Fruit fly (Drosophila melanogaster): ENCODE measurements around the gene corto.

Gene corto

dm6 chr3R:5087833-5088262 lies 976 bp upstream of the corto start:
- TF ChIP-seq noc (tag; optimal IDR thresholded peaks at IDR 0.05): no peak

- TF ChIP-seq noc (tag; optimal IDR thresholded peaks at IDR 0.05): no peak
These were observed 426 bp downstream of the corto start for dm6 chr3R:5086471-5086821.

- no peak for TF ChIP-seq noc (tag; optimal IDR thresholded peaks at IDR 0.05)
These were observed 1.5 kb downstream of the corto start for dm6 chr3R:5085381-5085780.

- TF ChIP-seq noc (tag; optimal IDR thresholded peaks at IDR 0.05): no peak
These were observed 2.5 kb downstream of the corto start for dm6 chr3R:5084413-5084812.

- no peak for TF ChIP-seq noc (tag; optimal IDR thresholded peaks at IDR 0.05)
These were observed 3.8 kb downstream of the corto start for dm6 chr3R:5082955-5083537.

dm6 chr3R:5081671-5082070 lies 5.2 kb downstream of the corto start:
- no peak for TF ChIP-seq noc (tag; optimal IDR thresholded peaks at IDR 0.05)

dm6 chr3R:5080538-5080838 lies 6.4 kb downstream of the corto start:
- TF ChIP-seq noc (tag; optimal IDR thresholded peaks at IDR 0.05): no peak

dm6 chr3R:5079786-5080537 lies 6.9 kb downstream of the corto start:
- TF ChIP-seq noc (tag; optimal IDR thresholded peaks at IDR 0.05): no peak

- no peak for TF ChIP-seq noc (tag; optimal IDR thresholded peaks at IDR 0.05)
These were observed 9.8 kb downstream of the corto start for dm6 chr3R:5076835-5077710.

- no peak for TF ChIP-seq noc (tag; optimal IDR thresholded peaks at IDR 0.05)
These were observed 10.7 kb downstream of the corto start for dm6 chr3R:5075934-5076834.

dm6 chr3R:5073809-5074208 lies 13.1 kb downstream of the corto start:
- no peak for TF ChIP-seq noc (tag; optimal IDR thresholded peaks at IDR 0.05)

dm6 chr3R:5067380-5067779 lies 19.5 kb downstream of the corto start:
- no peak for TF ChIP-seq noc (tag; optimal IDR thresholded peaks at IDR 0.05)

dm6 chr3R:5066528-5067167 lies 20.2 kb downstream of the corto start:
- no peak for TF ChIP-seq noc (tag; optimal IDR thresholded peaks at IDR 0.05)

dm6 chr3R:5065656-5066077 lies 21.2 kb downstream of the corto start:
- TF ChIP-seq noc (tag; optimal IDR thresholded peaks at IDR 0.05): no peak
